Worm (Caenorhabditis elegans): ENCODE data around the gene T20D3.14.

DNA sequence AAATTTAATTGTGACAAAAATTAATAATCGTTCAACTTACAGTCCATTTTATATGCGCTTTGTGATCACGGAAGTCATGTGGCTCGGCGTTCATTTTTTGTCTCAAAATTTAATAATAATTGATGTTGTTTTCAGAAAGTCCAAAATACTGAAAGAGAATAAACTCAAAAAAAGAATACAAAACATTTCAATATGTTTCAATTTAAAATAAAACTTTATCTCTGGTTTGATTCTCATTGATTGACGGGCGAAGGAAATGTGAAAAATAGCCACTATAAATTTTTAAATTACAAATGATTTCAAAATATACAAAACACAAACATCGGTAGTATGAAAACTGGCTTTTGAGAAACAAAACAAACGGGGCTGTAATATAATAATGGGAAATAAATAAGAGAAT lies 3.5 kb upstream of the T20D3.14 start, which contains the start of gene T20D3.6:
- no peak for TF ChIP-seq flh-1 (GFP tag; optimal IDR thresholded peaks at IDR 0.05)
- no peak for TF ChIP-seq cnd-1 (tag; optimal IDR thresholded peaks at IDR 0.05)
- no peak for TF ChIP-seq elt-1 (tag; optimal IDR thresholded peaks at IDR 0.05; ENCODE audit: borderline replicate concordance, insufficient read depth)
- no peak for TF ChIP-seq nhr-237 (tag; optimal IDR thresholded peaks at IDR 0.05)
- TF ChIP-seq pha-4 (tag; optimal IDR thresholded peaks at IDR 0.05): no peak
- no peak for TF ChIP-seq lsy-2 (tag; optimal IDR thresholded peaks at IDR 0.05)
- TF ChIP-seq nhr-2 (tag; optimal IDR thresholded peaks at IDR 0.05): no peak

Measured in whole organism, mixed stage, embryonic.